Worm (Caenorhabditis elegans) whole organism, early embryonic: ENCODE measurements around the gene rpy-1.

Experiments used
- ama-1 ChIP-seq: fragments of 150-350 bp; optimal IDR thresholded peaks from 2 replicates; lab custom pipeline; 2014
- ceh-36 ChIP-seq: sonication (generic microtip); optimal IDR thresholded peaks from 2 replicates; lab custom pipeline; 2016; ENCODE audit warnings: missing genetic modification characterization, inconsistent platforms, missing compliant biosample characterization
- ets-7 ChIP-seq: sonication (generic microtip); optimal IDR thresholded peaks from 2 replicates; lab custom pipeline; 2016; ENCODE audit warnings: missing genotype, missing genetic modification characterization, missing compliant biosample characterization
- flt-1 ChIP-seq: fragments of 200-800 bp; sonication (Bioruptor generic); IDR thresholded peaks from 2 replicates; pipeline ENCODE4 v1.3.6; 2022; ENCODE audit warnings: missing genetic modification characterization, missing compliant biosample characterization
- scrt-1 ChIP-seq: fragments of 200-800 bp; sonication (Bioruptor generic); IDR thresholded peaks from 2 replicates; pipeline ENCODE4 v1.3.6; 2022; ENCODE audit warnings: missing genetic modification characterization, missing compliant biosample characterization
- sea-1 ChIP-seq: fragments of 200-800 bp; sonication (Bioruptor generic); conservative IDR thresholded peaks from 2 replicates; pipeline ENCODE4 v1.3.6; 2022; ENCODE audit warnings: missing genetic modification characterization, missing compliant biosample characterization
- tbx-37 ChIP-seq: fragments of 200-800 bp; sonication (Bioruptor generic); conservative IDR thresholded peaks from 2 replicates; pipeline ENCODE4 v1.3.6; 2022; ENCODE audit warnings: missing genetic modification reagents, missing genetic modification characterization, missing compliant biosample characterization

- TF ChIP-seq ama-1 (lab: Kevin White, UChicago) (no peak), scrt-1 (no peak), flt-1 (GFP tag; lab: Robert Waterston, UW) (no peak), ets-7 (tag; lab: Kevin White, UChicago) (no peak), tbx-37 (GFP tag; lab: Robert Waterston, UW) (no peak), sea-1 (GFP tag; lab: Robert Waterston, UW) (no peak), ceh-36 (no peak)
Observed at ce11 chrII:6706552-6707091, 1.2 kb upstream of the rpy-1 start.
